Fruit fly (Drosophila melanogaster): ENCODE measurements around the gene eIF3f1.

- TF ChIP-seq CG11902 (GFP tag; optimal IDR thresholded peaks at IDR 0.05) (no peak), CG8632 (GFP tag; optimal IDR thresholded peaks at IDR 0.05) (no peak), CG1621 (tag; optimal IDR thresholded peaks at IDR 0.05) (no peak), CG15336 (GFP tag; IDR thresholded peaks at IDR 0.05) (peak; percentile 53), CG8319 (GFP tag; optimal IDR thresholded peaks at IDR 0.05) (no peak), cyc (GFP tag; optimal IDR thresholded peaks at IDR 0.05) (no peak), CG16779 (tag; optimal IDR thresholded peaks at IDR 0.05) (no peak), fd59A (GFP tag; optimal IDR thresholded peaks at IDR 0.05) (no peak)
Observed at dm6 chr3R:4724323-4724832, 10.4 kb upstream of the eIF3f1 start.

Measured in whole organism, prepupa.